Worm (Caenorhabditis elegans): ENCODE measurements around the gene ZC262.2.

ce11 chrIII:8370846-8371257 lies 39.0 kb downstream of the ZC262.2 start:
- TF ChIP-seq W03F9.2 (tag; optimal IDR thresholded peaks at IDR 0.05) = peak; percentile 26
- no peak for TF ChIP-seq dao-5 (tag; optimal IDR thresholded peaks at IDR 0.05)
- no peak for TF ChIP-seq him-1 (tag; optimal IDR thresholded peaks at IDR 0.05)

All from whole organism, L4/young adult.